Fruit fly (Drosophila melanogaster) S2 (cell line): ENCODE results near the gene Clbn.
"Not testable (repeated sequence)": the region's sequence is repeated elsewhere in the genome, so short reads cannot be mapped to it uniquely, and the experiment has no call there.

ENCODE experiments used
- CG8478 ChIP-seq: fragments of >200 bp; optimal IDR thresholded peaks from 2 replicates; lab custom pipeline; 2018
- CTCF ChIP-seq, 2 experiments: fragments of >200 bp; optimal IDR thresholded peaks; 2 replicates each; lab custom pipeline; 2018

- not testable (repeated sequence) for TF ChIP-seq CG8478 (lab: Kevin White, UChicago); CTCF (optimal IDR thresholded peaks at IDR 0.05; lab: Kevin White, UChicago)
These were observed 3.7 kb downstream of the Clbn start, which contains the start of gene Bili for dm6 chr3R:25131042-25131441.
